Worm (Caenorhabditis elegans) whole organism, L2 larva: Measurements from ENCODE around the gene irld-4.

ENCODE experiments used
- C34F6.9 ChIP-seq: fragments of 150-350 bp; optimal IDR thresholded peaks from 2 replicates; lab custom pipeline; 2014; ENCODE audit warnings: missing biosample characterization, missing genetic modification characterization
- F13H6.1 ChIP-seq: sonication (generic microtip); optimal IDR thresholded peaks from 2 replicates; lab custom pipeline; 2016; ENCODE audit warnings: missing genetic modification characterization, missing compliant biosample characterization
- R02D3.7 ChIP-seq: fragments of 150-350 bp; optimal IDR thresholded peaks from 2 replicates; lab custom pipeline; 2014; ENCODE audit warnings: missing biosample characterization, missing genetic modification characterization
- Y55F3AM.14 ChIP-seq: fragments of 200-800 bp; sonication (Bioruptor generic); optimal IDR thresholded peaks from 2 replicates; lab custom pipeline; 2018; ENCODE audit warnings: mild to moderate bottlenecking, missing genetic modification characterization, missing compliant biosample characterization
- aly-2 ChIP-seq: fragments of 150-350 bp; optimal IDR thresholded peaks from 2 replicates; lab custom pipeline; 2014; ENCODE audit warnings: missing biosample characterization, missing genetic modification characterization
- ama-1 ChIP-seq: fragments of 150-350 bp; optimal IDR thresholded peaks from 2 replicates; lab custom pipeline; 2018; ENCODE audit warnings: inconsistent platforms
- blmp-1 ChIP-seq: sonication (generic microtip); optimal IDR thresholded peaks from 2 replicates; lab custom pipeline; 2017; ENCODE audit warnings: missing genetic modification characterization, mild to moderate bottlenecking, missing compliant biosample characterization, antibody characterized with exemption, moderate library complexity; ENCODE audit not compliant: insufficient read depth
- ceh-16 ChIP-seq: fragments of 150-350 bp; optimal IDR thresholded peaks from 2 replicates; lab custom pipeline; 2014; ENCODE audit warnings: missing biosample characterization, missing genetic modification characterization
- ceh-82 ChIP-seq: fragments of 150-350 bp; optimal IDR thresholded peaks from 2 replicates; lab custom pipeline; 2014; ENCODE audit warnings: missing biosample characterization, missing genetic modification characterization
- egl-27 ChIP-seq: sonication (generic microtip); optimal IDR thresholded peaks from 3 replicates; lab custom pipeline; 2017; ENCODE audit warnings: missing biosample characterization, missing genetic modification reagents, missing genetic modification characterization
- elt-1 ChIP-seq: fragments of 150-350 bp; optimal IDR thresholded peaks from 2 replicates; lab custom pipeline; 2014; ENCODE audit warnings: missing biosample characterization, missing genetic modification characterization
- fos-1 ChIP-seq: fragments of 150-350 bp; optimal IDR thresholded peaks from 2 replicates; lab custom pipeline; 2014; ENCODE audit warnings: missing biosample characterization, missing genetic modification characterization
- gmeb-1 ChIP-seq: fragments of 150-350 bp; optimal IDR thresholded peaks from 2 replicates; lab custom pipeline; 2014; ENCODE audit warnings: missing biosample characterization, missing genetic modification characterization
- lin-11 ChIP-seq: fragments of 150-350 bp; sonication (generic microtip); optimal IDR thresholded peaks from 2 replicates; lab custom pipeline; 2014; ENCODE audit warnings: missing biosample characterization, missing genetic modification characterization, inconsistent platforms, mixed read lengths
- lin-13 ChIP-seq: fragments of 150-350 bp; optimal IDR thresholded peaks from 2 replicates; lab custom pipeline; 2014; ENCODE audit warnings: missing biosample characterization, missing genetic modification reagents, missing genetic modification characterization
- lin-39 ChIP-seq: fragments of 150-350 bp; optimal IDR thresholded peaks from 2 replicates; lab custom pipeline; 2014; ENCODE audit warnings: missing biosample characterization, missing genetic modification reagents, missing genetic modification characterization
- lsy-2 ChIP-seq, 2 experiments: fragments of 150-350 bp in 1 of 2; sonication (generic microtip) in 1 of 2; optimal IDR thresholded peaks; 2 replicates each; lab custom pipeline; 2014 to 2017; ENCODE audit warnings: missing biosample characterization in 2 of 2, missing genetic modification characterization in 2 of 2
- mbf-1 ChIP-seq: sonication (generic microtip); optimal IDR thresholded peaks from 2 replicates; lab custom pipeline; 2017; ENCODE audit warnings: missing biosample characterization, missing genetic modification characterization
- mdl-1 ChIP-seq, 2 experiments: fragments of 150-350 bp in 1 of 2; sonication (generic microtip) in 1 of 2; optimal IDR thresholded peaks; 2 replicates each; lab custom pipeline; 2017; ENCODE audit warnings: missing biosample characterization in 2 of 2, missing genetic modification characterization in 2 of 2
- nhr-10 ChIP-seq: sonication (generic microtip); optimal IDR thresholded peaks from 2 replicates; lab custom pipeline; 2017; ENCODE audit warnings: missing biosample characterization, missing genetic modification characterization
- nhr-11 ChIP-seq: fragments of 150-350 bp; optimal IDR thresholded peaks from 2 replicates; lab custom pipeline; 2014; ENCODE audit warnings: missing biosample characterization, missing genetic modification characterization
- nhr-12 ChIP-seq: fragments of 150-350 bp; optimal IDR thresholded peaks from 2 replicates; lab custom pipeline; 2014; ENCODE audit warnings: missing biosample characterization, missing genetic modification characterization
- nhr-129 ChIP-seq: fragments of 150-350 bp; optimal IDR thresholded peaks from 2 replicates; lab custom pipeline; 2014; ENCODE audit warnings: missing biosample characterization, missing genetic modification characterization
- nhr-21 ChIP-seq: fragments of 150-350 bp; optimal IDR thresholded peaks from 2 replicates; lab custom pipeline; 2014; ENCODE audit warnings: missing biosample characterization, missing genetic modification characterization
- nhr-23 ChIP-seq: fragments of 150-350 bp; optimal IDR thresholded peaks from 2 replicates; lab custom pipeline; 2014; ENCODE audit warnings: missing biosample characterization, missing genetic modification reagents, missing genetic modification characterization
- nhr-237 ChIP-seq: fragments of 150-350 bp; optimal IDR thresholded peaks from 2 replicates; lab custom pipeline; 2014; ENCODE audit warnings: missing biosample characterization, missing genetic modification characterization
- nhr-25 ChIP-seq: fragments of 150-350 bp; sonication (generic microtip); optimal IDR thresholded peaks from 3 replicates; lab custom pipeline; 2014; ENCODE audit warnings: missing biosample characterization, missing genetic modification characterization
- nhr-6 ChIP-seq: fragments of 150-350 bp; optimal IDR thresholded peaks from 2 replicates; lab custom pipeline; 2014; ENCODE audit warnings: missing biosample characterization, missing genetic modification characterization
- peb-1 ChIP-seq: fragments of 150-350 bp; optimal IDR thresholded peaks from 2 replicates; lab custom pipeline; 2014; ENCODE audit warnings: missing biosample characterization, missing genetic modification characterization
- sma-3 ChIP-seq: sonication (generic microtip); optimal IDR thresholded peaks from 2 replicates; lab custom pipeline; 2016; ENCODE audit warnings: missing genetic modification reagents, missing genetic modification characterization, missing compliant biosample characterization
- sma-9 ChIP-seq, 2 experiments: fragments of 150-350 bp in 1 of 2; sonication (generic microtip) in 1 of 2; optimal IDR thresholded peaks; 2 replicates each; lab custom pipeline; 2014 to 2016; ENCODE audit warnings: missing genetic modification characterization in 2 of 2, mild to moderate bottlenecking in 1 of 2, missing biosample characterization in 1 of 2, missing compliant biosample characterization in 1 of 2, missing genetic modification reagents in 1 of 2, moderate library complexity in 1 of 2
- snpc-4 ChIP-seq: fragments of 150-350 bp; optimal IDR thresholded peaks from 2 replicates; lab custom pipeline; 2014; ENCODE audit warnings: missing biosample characterization, missing genetic modification characterization
- unc-39 ChIP-seq: fragments of 150-350 bp; optimal IDR thresholded peaks from 2 replicates; lab custom pipeline; 2014; ENCODE audit warnings: missing biosample characterization, missing genetic modification characterization
- unc-55 ChIP-seq: fragments of 150-350 bp; sonication (generic microtip); optimal IDR thresholded peaks from 3 replicates; lab custom pipeline; 2014; ENCODE audit warnings: missing biosample characterization, missing genetic modification reagents, missing genetic modification characterization
- unc-62 ChIP-seq: fragments of 150-350 bp; optimal IDR thresholded peaks from 2 replicates; lab custom pipeline; 2014; ENCODE audit warnings: missing biosample characterization, missing genetic modification reagents, missing genetic modification characterization
- zag-1 ChIP-seq: fragments of 150-350 bp; optimal IDR thresholded peaks from 2 replicates; lab custom pipeline; 2014; ENCODE audit warnings: missing biosample characterization, missing genetic modification characterization
- ztf-11 ChIP-seq: sonication (generic microtip); optimal IDR thresholded peaks from 2 replicates; lab custom pipeline; 2017; ENCODE audit warnings: missing biosample characterization, missing genetic modification characterization
- ztf-4 ChIP-seq: fragments of 150-350 bp; optimal IDR thresholded peaks from 2 replicates; lab custom pipeline; 2014; ENCODE audit warnings: missing biosample characterization, missing genetic modification characterization

irld-4 gene

DNA sequence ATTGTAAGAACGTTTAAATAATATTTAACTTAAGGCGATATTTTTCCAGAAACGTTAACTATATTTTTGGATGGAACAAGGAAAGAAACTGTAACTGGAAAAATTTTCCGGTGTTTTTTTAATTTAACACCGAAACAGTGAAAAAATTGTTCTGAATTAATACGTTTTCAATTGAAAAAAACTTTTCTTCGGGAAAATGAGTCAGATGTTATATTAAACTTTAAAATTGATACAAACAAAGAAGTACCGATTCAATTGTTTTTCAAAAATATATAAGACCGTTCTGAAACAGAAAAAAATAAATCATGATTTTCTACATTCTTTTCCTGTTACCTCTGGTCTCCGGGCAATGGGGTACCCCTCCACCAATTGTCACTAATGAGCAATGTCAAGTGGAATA, 1.9 kb downstream of the irld-4 start, which contains the start of gene ule-2:
ule-2 (plus strand) TSS at position 301 of the 400 bp plus-strand sequence.
- TF ChIP-seq mbf-1 (tag; lab: Kevin White, UChicago), result no peak
- TF ChIP-seq F13H6.1 (tag; lab: Kevin White, UChicago), result no peak
- TF ChIP-seq lsy-2 (tag; optimal IDR thresholded peaks at IDR 0.05; lab: Kevin White, UChicago), result no peak
- TF ChIP-seq lin-11, result no peak
- TF ChIP-seq lin-39 (tag; lab: Kevin White, UChicago), result no peak
- TF ChIP-seq nhr-21 (tag; lab: Kevin White, UChicago), result no peak
- TF ChIP-seq peb-1 (tag; lab: Kevin White, UChicago), result no peak
- no peak for TF ChIP-seq aly-2 (tag; lab: Kevin White, UChicago)
- no peak for TF ChIP-seq egl-27 (tag; lab: Kevin White, UChicago)
- TF ChIP-seq nhr-237 (tag; lab: Kevin White, UChicago), result no peak
- no peak for TF ChIP-seq nhr-10 (tag; lab: Kevin White, UChicago)
- no peak for TF ChIP-seq zag-1
- TF ChIP-seq nhr-6 (tag; lab: Kevin White, UChicago), result no peak
- TF ChIP-seq nhr-11 (tag; lab: Kevin White, UChicago), result no peak
- TF ChIP-seq sma-3 (GFP tag; lab: Kevin White, UChicago), result no peak

DNA sequence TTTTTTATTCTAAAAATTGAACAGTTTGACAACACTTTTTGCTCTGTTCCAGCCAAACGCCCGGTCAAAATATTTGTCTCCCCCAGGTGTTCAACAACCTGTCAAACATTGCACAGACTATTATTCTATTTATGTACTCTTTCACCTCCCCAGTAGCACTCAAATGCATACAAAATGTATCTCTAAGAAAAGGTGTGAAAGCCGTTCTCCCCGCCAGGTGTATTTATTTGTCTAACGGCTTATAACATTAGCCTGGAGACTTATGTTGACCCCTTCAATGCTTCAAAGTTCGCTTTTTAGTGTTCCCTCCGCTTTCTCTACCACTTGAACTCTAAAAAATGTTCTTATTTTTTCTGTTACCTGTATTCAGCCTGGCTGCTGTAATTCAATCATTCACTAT, 4.5 kb downstream of the irld-4 start, which contains the start of gene srlf-27:
srlf-27 (plus strand) TSS at position 301 of the 400 bp plus-strand sequence.
- TF ChIP-seq nhr-25 (tag; lab: Kevin White, UChicago) (no peak), F13H6.1 (tag; lab: Kevin White, UChicago) (no peak), ama-1 (lab: Kevin White, UChicago) (no peak), mbf-1 (tag; lab: Kevin White, UChicago) (no peak), C34F6.9 (tag; lab: Kevin White, UChicago) (no peak), unc-39 (tag; lab: Kevin White, UChicago) (no peak), egl-27 (tag; lab: Kevin White, UChicago) (no peak), nhr-11 (tag; lab: Kevin White, UChicago) (no peak)

DNA sequence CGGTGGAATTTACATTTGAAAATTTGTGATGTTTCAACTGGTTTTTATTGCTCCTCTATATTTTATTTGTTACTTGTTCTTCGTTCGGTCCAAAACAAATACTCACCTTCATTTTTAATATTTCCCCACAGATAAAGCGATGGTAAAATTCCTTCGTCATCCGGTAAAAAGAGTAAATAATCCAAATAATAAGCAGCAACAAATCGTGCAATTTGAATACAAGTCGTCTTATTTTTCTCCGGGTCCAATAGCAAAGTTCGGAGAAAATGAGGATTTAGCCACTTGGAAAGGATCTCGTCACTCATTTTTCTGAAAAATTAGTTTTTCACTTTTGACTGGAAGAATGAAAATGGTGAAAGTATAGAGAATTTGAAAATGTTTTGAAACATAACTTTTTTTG, 20.2 kb downstream of the irld-4 start, which contains the start of gene talp-3:
talp-3 (minus strand) TSS at position 315 of the 400 bp plus-strand sequence.
- TF ChIP-seq nhr-23 (tag; lab: Kevin White, UChicago) (no peak), ztf-4 (tag; lab: Kevin White, UChicago) (no peak), ceh-82 (tag; lab: Kevin White, UChicago) (no peak), mdl-1 (tag; optimal IDR thresholded peaks at IDR 0.05; lab: Kevin White, UChicago) (no peak), blmp-1 (tag; lab: Kevin White, UChicago) (no peak), nhr-237 (tag; lab: Kevin White, UChicago) (no peak), gmeb-1 (tag; lab: Kevin White, UChicago) (no peak), snpc-4 (tag; lab: Kevin White, UChicago) (no peak), unc-62 (GFP tag; lab: Kevin White, UChicago) (no peak), F13H6.1 (tag; lab: Kevin White, UChicago) (no peak), elt-1 (tag; lab: Kevin White, UChicago) (no peak), aly-2 (tag; lab: Kevin White, UChicago) (no peak), unc-55 (GFP tag; lab: Kevin White, UChicago) (no peak), sma-3 (GFP tag; lab: Kevin White, UChicago) (no peak), nhr-6 (tag; lab: Kevin White, UChicago) (no peak), sma-9 (GFP tag; optimal IDR thresholded peaks at IDR 0.05; lab: Kevin White, UChicago) (no peak), sma-9 (tag; optimal IDR thresholded peaks at IDR 0.05; lab: Kevin White, UChicago) (no peak), nhr-25 (tag; lab: Kevin White, UChicago) (no peak), ama-1 (lab: Kevin White, UChicago) (no peak)

DNA sequence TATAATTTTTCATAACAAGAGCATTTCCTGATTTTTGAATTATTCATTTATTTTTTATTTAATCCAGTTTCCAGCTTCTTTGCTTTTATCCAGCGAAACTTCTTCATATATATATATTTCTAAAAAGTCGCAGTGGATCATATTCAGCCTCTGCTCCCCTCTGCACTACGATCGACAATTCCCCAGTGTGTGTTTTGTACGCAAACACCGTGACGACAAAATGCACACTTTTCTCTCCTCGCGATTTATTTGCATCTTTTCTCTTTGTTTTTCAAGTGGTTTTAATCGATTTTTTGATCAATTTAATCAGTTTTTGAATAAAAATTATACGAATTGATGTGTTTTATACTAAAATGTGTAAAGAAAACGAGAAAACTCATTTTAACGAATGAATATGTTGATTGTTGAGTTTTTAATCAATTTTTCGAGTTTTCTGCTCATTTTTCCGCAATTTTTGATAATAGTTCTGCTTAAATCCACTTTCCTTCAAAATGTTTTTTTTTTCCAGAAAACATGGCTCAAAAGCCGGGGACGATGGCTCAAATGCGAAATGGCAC, 23.8 kb downstream of the irld-4 start, which contains the start of gene Y57G11C.33:
Y57G11C.33 (plus strand) TSS at position 507 of the 557 bp plus-strand sequence.
- TF ChIP-seq peb-1 (tag; lab: Kevin White, UChicago) (no peak), gmeb-1 (tag; lab: Kevin White, UChicago) (peak; percentile 37), fos-1 (tag; lab: Kevin White, UChicago) (no peak), C34F6.9 (tag; lab: Kevin White, UChicago) (peak; percentile 44), sma-3 (GFP tag; lab: Kevin White, UChicago) (no peak), lsy-2 (tag; optimal IDR thresholded peaks at IDR 0.05; lab: Kevin White, UChicago) (peak; percentile 64 to 94), ztf-11 (tag; lab: Kevin White, UChicago) (no peak), aly-2 (tag; lab: Kevin White, UChicago) (no peak), elt-1 (tag; lab: Kevin White, UChicago) (no peak), nhr-23 (tag; lab: Kevin White, UChicago) (no peak), nhr-11 (tag; lab: Kevin White, UChicago) (no peak), R02D3.7 (tag; lab: Kevin White, UChicago) (no peak), snpc-4 (tag; lab: Kevin White, UChicago) (no peak), F13H6.1 (tag; lab: Kevin White, UChicago) (no peak), nhr-237 (tag; lab: Kevin White, UChicago) (no peak), nhr-129 (peak; percentile 63), nhr-12 (tag; lab: Kevin White, UChicago) (no peak), ceh-16 (tag; lab: Kevin White, UChicago) (no peak), unc-55 (GFP tag; lab: Kevin White, UChicago) (peak; percentile 32), Y55F3AM.14 (GFP tag; lab: Kevin White, UChicago) (no peak), zag-1 (no peak), lin-13 (GFP tag; lab: Kevin White, UChicago) (no peak), ama-1 (lab: Kevin White, UChicago) (no peak), unc-39 (tag; lab: Kevin White, UChicago) (no peak), nhr-6 (tag; lab: Kevin White, UChicago) (no peak)
